Fruit fly (Drosophila melanogaster) whole organism, embryonic: ENCODE data around the gene CG4951.

Experiments
- CG5180 ChIP-seq: fragments of 200-800 bp; sonication (Bioruptor generic); optimal IDR thresholded peaks from 3 replicates; lab custom pipeline; 2017; ENCODE audit warnings: missing biosample characterization, missing genetic modification characterization, mild to moderate bottlenecking, moderate library complexity, missing genetic modification reagents
- CG7963 ChIP-seq: fragments of 200-800 bp; sonication (Bioruptor generic); IDR thresholded peaks from 3 replicates; pipeline ENCODE4 v1.3.6; 2022; ENCODE audit warnings: missing biosample characterization, missing genetic modification characterization; ENCODE audit not compliant: partially characterized antibody
- sima ChIP-seq: fragments of 200-800 bp; sonication (Bioruptor generic); optimal IDR thresholded peaks from 2 replicates; lab custom pipeline; 2016; ENCODE audit warnings: missing biosample characterization, missing genetic modification characterization

DNA sequence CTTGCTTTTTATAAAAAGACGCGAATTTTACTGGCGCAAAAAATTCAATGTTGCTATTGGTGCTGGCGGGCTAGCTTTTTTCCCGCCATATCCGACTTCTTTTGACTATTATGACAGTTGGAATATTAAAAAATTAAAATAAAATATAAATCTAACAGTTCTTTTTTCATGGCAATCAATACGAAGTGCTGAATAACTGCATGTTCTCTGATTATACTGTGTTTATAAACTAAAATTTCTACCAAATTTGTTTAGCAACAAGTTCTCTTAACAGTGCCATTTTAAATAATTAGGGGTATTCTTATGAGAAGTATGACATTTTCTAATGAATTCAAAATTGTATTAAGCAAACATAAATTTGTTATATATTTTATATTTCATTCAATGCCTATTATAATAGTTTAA is 34.5 kb downstream of the CG4951 start, which contains the start of gene Boh1:
- no peak for TF ChIP-seq sima
- TF ChIP-seq CG5180 (GFP tag; lab: Kevin White, UChicago), result no peak
- TF ChIP-seq CG7963 (GFP tag; lab: Robert Waterston, UW), result no peak
